Worm (Caenorhabditis elegans) whole organism, L4/young adult: ENCODE results near the gene eif-1.

ENCODE experiments used
- W03F9.2 ChIP-seq: fragments of 150-350 bp; optimal IDR thresholded peaks from 2 replicates; lab custom pipeline; 2014; ENCODE audit warnings: missing biosample characterization, missing genetic modification characterization
- dao-5 ChIP-seq: sonication (generic microtip); optimal IDR thresholded peaks from 2 replicates; lab custom pipeline; 2016; ENCODE audit warnings: missing genotype, missing genetic modification characterization, moderate library complexity, missing compliant biosample characterization
- him-1 ChIP-seq: sonication (generic microtip); optimal IDR thresholded peaks from 2 replicates; lab custom pipeline; 2016; ENCODE audit warnings: missing genotype, missing genetic modification reagents, missing genetic modification characterization, missing compliant biosample characterization

eif-1 gene

DNA sequence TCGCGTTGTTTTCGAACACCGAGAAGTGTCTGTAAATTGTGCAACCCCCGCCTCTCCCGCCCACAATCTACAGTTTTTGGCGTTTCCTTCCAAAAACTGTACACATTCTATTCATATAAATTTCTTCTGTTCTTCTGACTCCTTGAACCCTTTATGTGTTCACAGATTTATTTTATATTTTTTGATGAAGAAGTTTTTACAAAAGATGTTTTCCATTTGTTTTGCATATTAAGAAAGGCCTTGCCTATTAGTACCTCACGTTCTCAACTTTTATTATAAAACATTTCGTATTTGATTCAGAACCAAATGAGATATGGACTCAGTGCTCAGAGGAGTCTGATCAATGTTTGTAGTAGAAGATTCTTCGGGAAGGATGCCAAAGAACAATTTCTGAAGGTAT, 40.1 kb downstream of the eif-1 start, which contains the start of gene ndx-3:
ndx-3 (plus strand) TSS at position 301 of the 400 bp plus-strand sequence.
- TF ChIP-seq W03F9.2 (tag; lab: Kevin White, UChicago) = no peak

ce11 chrII:4949380-4949950, 43.9 kb downstream of the eif-1 start, which contains the start of the genes try-1 and zyg-12:
Gene try-1, minus strand, starts transcription at chrII:4949527.
Gene zyg-12, plus strand, starts transcription at chrII:4949900.
- no peak for TF ChIP-seq W03F9.2 (tag; lab: Kevin White, UChicago)
- no peak for TF ChIP-seq dao-5 (tag; lab: Kevin White, UChicago)
- TF ChIP-seq him-1 (tag; lab: Kevin White, UChicago) = no peak

- TF ChIP-seq him-1 (tag; lab: Kevin White, UChicago) (no peak), dao-5 (tag; lab: Kevin White, UChicago) (no peak), W03F9.2 (tag; lab: Kevin White, UChicago) (no peak)
Observed at ce11 chrII:4948118-4948517, 45.3 kb downstream of the eif-1 start.

DNA sequence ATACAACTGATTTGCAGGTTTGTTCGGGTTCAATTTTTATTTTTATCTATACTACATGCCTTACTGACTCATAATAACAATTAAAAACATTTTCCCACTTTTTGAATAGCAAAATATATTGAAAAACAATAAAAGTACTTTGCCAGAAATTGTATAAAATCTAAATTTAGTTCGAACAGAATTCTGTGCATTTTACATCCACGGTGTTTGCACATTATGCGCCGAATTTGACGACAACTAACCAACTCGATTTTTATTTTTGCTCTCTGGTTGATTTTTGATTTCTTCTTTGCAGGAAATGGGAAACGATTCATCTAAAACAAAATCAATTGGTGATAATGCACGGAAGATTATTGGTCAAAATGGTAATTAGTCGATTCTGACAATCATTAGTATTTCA, 46.6 kb downstream of the eif-1 start:
- TF ChIP-seq dao-5 (tag; lab: Kevin White, UChicago) = no peak
- TF ChIP-seq him-1 (tag; lab: Kevin White, UChicago) = no peak

- TF ChIP-seq him-1 (tag; lab: Kevin White, UChicago) = no peak
Observed at ce11 chrII:4945695-4946094, 47.7 kb downstream of the eif-1 start, which contains the start of the genes gldi-11 and ZK546.2. Gene gldi-11, minus strand, starts transcription at chrII:4945789. Gene ZK546.2, plus strand, starts transcription at chrII:4946027.

ce11 chrII:4943849-4944248, 49.5 kb downstream of the eif-1 start, which contains the start of gene mdt-4:
Gene mdt-4, minus strand, starts transcription at chrII:4943949.
- TF ChIP-seq him-1 (tag; lab: Kevin White, UChicago) = no peak
- no peak for TF ChIP-seq W03F9.2 (tag; lab: Kevin White, UChicago)
- no peak for TF ChIP-seq dao-5 (tag; lab: Kevin White, UChicago)

DNA sequence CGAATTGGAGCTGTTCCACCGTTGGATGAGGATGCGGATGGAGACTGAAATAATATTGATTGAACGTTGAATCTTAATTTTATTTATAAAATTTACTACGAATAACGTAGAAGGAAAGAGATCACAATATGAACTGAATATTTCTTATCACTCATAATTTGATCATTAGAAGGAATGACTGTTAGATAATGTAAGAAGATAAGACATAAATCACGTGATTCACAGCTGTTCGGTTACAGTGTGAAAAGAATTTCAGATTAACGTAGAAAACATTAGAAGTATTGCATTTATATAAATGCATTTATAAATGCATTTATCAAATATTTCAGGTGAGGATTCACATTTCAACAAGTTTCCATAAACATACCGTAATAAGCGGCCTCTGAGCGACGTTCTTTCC, 50.6 kb downstream of the eif-1 start:
- TF ChIP-seq him-1 (tag; lab: Kevin White, UChicago) (no peak), W03F9.2 (tag; lab: Kevin White, UChicago) (no peak), dao-5 (tag; lab: Kevin White, UChicago) (no peak)

- TF ChIP-seq W03F9.2 (tag; lab: Kevin White, UChicago) (no peak), dao-5 (tag; lab: Kevin White, UChicago) (peak; percentile 44), him-1 (tag; lab: Kevin White, UChicago) (no peak)
Observed at ce11 chrII:4942397-4942796, 51.0 kb downstream of the eif-1 start.

DNA sequence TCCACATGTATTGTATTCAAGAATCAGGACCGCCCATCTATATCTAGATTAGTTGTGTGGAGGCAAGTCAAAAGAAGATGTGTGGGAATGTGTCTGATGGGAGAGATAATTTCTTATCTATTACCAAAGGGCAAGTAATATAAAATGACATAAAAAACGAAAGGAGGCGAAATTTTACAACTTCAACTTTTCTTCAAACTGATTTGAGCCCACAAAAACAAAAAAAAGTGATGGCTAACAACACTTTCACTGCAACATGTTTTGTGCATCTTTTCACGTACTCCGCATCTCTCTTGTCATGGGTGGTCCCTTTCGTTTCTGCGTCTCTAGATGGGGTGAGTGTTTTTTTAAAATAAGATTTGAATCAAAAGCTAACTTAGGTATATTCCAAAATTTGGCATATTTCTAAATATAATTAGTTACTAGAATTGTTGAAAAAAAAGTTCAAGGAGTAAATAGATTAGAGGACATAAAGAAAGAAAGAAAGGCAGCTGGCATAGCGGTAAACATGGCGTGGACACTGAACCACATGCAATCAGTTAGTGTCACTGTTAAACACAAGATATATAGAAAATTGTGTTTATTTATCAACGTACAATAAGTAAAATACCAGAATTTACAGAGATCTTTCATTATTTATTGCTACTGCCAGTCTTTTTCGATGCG, 51.7 kb downstream of the eif-1 start, which contains the start of gene ZK546.19:
ZK546.19 (plus strand) TSS at position 186 of the 666 bp plus-strand sequence.
- TF ChIP-seq him-1 (tag; lab: Kevin White, UChicago) = no peak
- no peak for TF ChIP-seq dao-5 (tag; lab: Kevin White, UChicago)
- no peak for TF ChIP-seq W03F9.2 (tag; lab: Kevin White, UChicago)

ce11 chrII:4941050-4941449, 52.3 kb downstream of the eif-1 start, which contains the start of gene cblc-1:
Gene cblc-1, minus strand, starts transcription at chrII:4941150.
- no peak for TF ChIP-seq W03F9.2 (tag; lab: Kevin White, UChicago)
- no peak for TF ChIP-seq dao-5 (tag; lab: Kevin White, UChicago)
- TF ChIP-seq him-1 (tag; lab: Kevin White, UChicago) = no peak
